Worm (Caenorhabditis elegans): ENCODE measurements around the gene fipr-10.

fipr-10 gene

DNA sequence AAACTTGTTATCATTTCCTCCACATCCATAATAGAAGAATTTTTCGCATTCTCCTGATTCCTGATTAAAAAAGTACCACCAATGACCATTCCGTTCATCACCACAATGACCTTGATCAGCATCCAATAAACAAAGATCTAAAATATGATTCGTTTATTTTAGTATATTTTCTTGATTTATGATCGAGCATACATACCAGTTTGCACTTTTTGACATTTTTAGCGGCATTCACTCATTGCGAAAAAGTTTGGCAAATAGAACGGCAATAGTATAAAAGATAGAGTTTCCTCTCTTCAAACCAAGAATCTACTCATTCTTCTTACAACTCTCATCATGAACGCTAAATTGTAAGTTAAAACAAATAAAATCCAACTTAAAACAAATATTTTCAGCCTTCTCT lies at the start of gene fipr-10:
fipr-10 (plus strand) TSS at position 301 of the 400 bp plus-strand sequence.
- no peak for TF ChIP-seq hmg-20 (GFP tag; IDR thresholded peaks at IDR 0.05)
- TF ChIP-seq akir-1 (GFP tag; optimal IDR thresholded peaks at IDR 0.05): no peak
- TF ChIP-seq hmg-1.2 (GFP tag; IDR thresholded peaks at IDR 0.05): no peak
- TF ChIP-seq nfya-1 (tag; optimal IDR thresholded peaks at IDR 0.05; ENCODE audit: borderline replicate concordance, insufficient read depth): no peak

DNA sequence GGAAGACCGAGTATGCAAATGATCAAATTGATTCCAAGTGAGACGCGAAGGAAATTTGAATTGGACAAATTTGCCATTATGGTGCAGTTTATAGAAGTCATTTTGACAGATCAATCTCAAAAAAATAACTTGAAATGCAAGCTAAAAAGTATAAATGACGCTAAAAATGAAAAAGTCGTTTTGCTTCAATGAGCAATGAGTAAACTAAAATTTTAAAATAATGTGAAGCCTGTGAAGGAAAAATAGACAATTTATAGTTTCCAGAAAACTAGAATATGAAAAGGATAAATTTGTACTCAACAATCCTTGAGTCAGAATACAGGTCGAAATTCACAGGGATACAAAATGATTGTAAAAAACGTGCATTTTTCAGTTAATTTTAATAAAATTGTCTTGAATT lies 45.7 kb upstream of the fipr-10 start, which contains the start of gene srab-17:
srab-17 (minus strand) TSS at position 101 of the 400 bp plus-strand sequence.
- TF ChIP-seq Y67H2A.10 (GFP tag; conservative IDR thresholded peaks at IDR 0.05) (no peak), nfya-2 (GFP tag; IDR thresholded peaks at IDR 0.05) (no peak), ZK185.1 (tag; optimal IDR thresholded peaks at IDR 0.05; ENCODE audit: poor library complexity, severe bottlenecking) (no peak), F23B12.7 (tag; optimal IDR thresholded peaks at IDR 0.05; ENCODE audit: insufficient read depth) (no peak), aptf-3 (GFP tag; IDR thresholded peaks at IDR 0.05) (no peak), snpc-1.3 (tag; optimal IDR thresholded peaks at IDR 0.05; ENCODE audit: insufficient read depth) (no peak), Y56A3A.18 (GFP tag; IDR thresholded peaks at IDR 0.05) (no peak), C17E4.6 (GFP tag; IDR thresholded peaks at IDR 0.05) (no peak), F55B11.4 (tag; optimal IDR thresholded peaks at IDR 0.05; ENCODE audit: borderline replicate concordance, insufficient read depth) (no peak), K11D2.4 (GFP tag; IDR thresholded peaks at IDR 0.05) (no peak), lsy-27 (tag; optimal IDR thresholded peaks at IDR 0.05; ENCODE audit: borderline replicate concordance, insufficient read depth) (no peak), aptf-2 (GFP tag; conservative IDR thresholded peaks at IDR 0.05) (no peak), efl-1 (GFP tag; optimal IDR thresholded peaks at IDR 0.05) (no peak), mes-4 (tag; optimal IDR thresholded peaks at IDR 0.05) (no peak), lsl-1 (GFP tag; optimal IDR thresholded peaks at IDR 0.05) (no peak), tbx-9 (tag; optimal IDR thresholded peaks at IDR 0.05; ENCODE audit: borderline replicate concordance) (no peak), repo-1 (tag; optimal IDR thresholded peaks at IDR 0.05) (no peak), sea-2 (GFP tag; IDR thresholded peaks at IDR 0.05) (no peak), tbp1 (GFP tag; optimal IDR thresholded peaks at IDR 0.05) (no peak), lin-40 (tag; optimal IDR thresholded peaks at IDR 0.05) (no peak)

DNA sequence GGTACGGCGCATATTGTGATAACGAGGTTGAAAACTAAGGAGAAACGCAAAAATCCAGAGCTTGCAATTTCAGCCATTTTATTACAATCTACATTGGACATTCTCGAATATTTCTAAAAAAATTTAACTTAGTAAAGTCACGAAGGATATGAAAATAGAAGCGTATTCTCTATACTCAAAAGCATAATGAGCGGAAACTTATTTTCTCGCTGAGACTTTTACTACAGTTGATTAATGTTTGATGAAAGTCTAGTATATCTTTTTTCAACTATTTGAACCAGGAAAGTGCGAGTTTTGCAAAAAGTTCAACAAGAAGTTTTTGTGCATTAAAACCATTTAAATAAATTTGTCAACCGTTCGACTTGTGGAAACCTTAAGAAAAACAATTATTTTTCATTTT lies 42.6 kb upstream of the fipr-10 start, which contains the start of gene srab-18:
srab-18 (minus strand) TSS at position 101 of the 400 bp plus-strand sequence.
- TF ChIP-seq snpc-1.1 (tag; optimal IDR thresholded peaks at IDR 0.05; ENCODE audit: insufficient read depth): no peak
- TF ChIP-seq xnd-1 (tag; optimal IDR thresholded peaks at IDR 0.05): no peak
- no peak for TF ChIP-seq lag-1 (GFP tag; IDR thresholded peaks at IDR 0.05)
- no peak for TF ChIP-seq nhr-27 (tag; optimal IDR thresholded peaks at IDR 0.05)
- no peak for TF ChIP-seq B0019.2 (GFP tag; conservative IDR thresholded peaks at IDR 0.05)
- TF ChIP-seq egl-18 (GFP tag; IDR thresholded peaks at IDR 0.05): no peak
- TF ChIP-seq Y95B8A.8 (GFP tag; IDR thresholded peaks at IDR 0.05): no peak
- no peak for TF ChIP-seq T26A5.8 (tag; optimal IDR thresholded peaks at IDR 0.05)
- TF ChIP-seq cebp-2 (GFP tag; IDR thresholded peaks at IDR 0.05): no peak
- no peak for TF ChIP-seq F57C9.4 (tag; optimal IDR thresholded peaks at IDR 0.05)
- no peak for TF ChIP-seq F49E8.2 (tag; optimal IDR thresholded peaks at IDR 0.05; ENCODE audit: insufficient read depth)
- no peak for TF ChIP-seq nhr-90 (tag; optimal IDR thresholded peaks at IDR 0.05)

All from whole organism, young adult.